Worm (Caenorhabditis elegans) whole organism, mixed stage, embryonic: ENCODE data around the gene scrm-8.
"Not testable (repeated sequence)": the region's sequence is repeated elsewhere in the genome, so short reads cannot be mapped to it uniquely, and the experiment has no call there.

Experiments
- M03D4.4 ChIP-seq: sonication (generic microtip); optimal IDR thresholded peaks from 2 replicates; lab custom pipeline; 2017; ENCODE audit warnings: mild to moderate bottlenecking, missing genetic modification characterization, missing compliant biosample characterization
- bed-3 ChIP-seq: fragments of 200-800 bp; sonication (Bioruptor generic); optimal IDR thresholded peaks from 3 replicates; lab custom pipeline; 2018; ENCODE audit warnings: mild to moderate bottlenecking, missing genetic modification characterization, moderate library complexity, missing compliant biosample characterization
- blmp-1 ChIP-seq: fragments of 150-350 bp; optimal IDR thresholded peaks from 2 replicates; lab custom pipeline; 2014; ENCODE audit warnings: missing biosample characterization, missing genetic modification characterization
- ceh-39 ChIP-seq: fragments of 150-350 bp; optimal IDR thresholded peaks from 2 replicates; lab custom pipeline; 2014; ENCODE audit warnings: missing biosample characterization, missing genetic modification characterization
- ceh-43 ChIP-seq: fragments of 200-800 bp; sonication (Bioruptor generic); optimal IDR thresholded peaks from 2 replicates; lab custom pipeline; 2018; ENCODE audit warnings: mild to moderate bottlenecking, missing genetic modification characterization, moderate library complexity, missing compliant biosample characterization
- ceh-83 ChIP-seq: fragments of 200-800 bp; sonication (Bioruptor generic); optimal IDR thresholded peaks from 2 replicates; lab custom pipeline; 2018; ENCODE audit warnings: mild to moderate bottlenecking, missing genetic modification characterization, missing compliant biosample characterization
- ces-1 ChIP-seq: fragments of 150-350 bp; optimal IDR thresholded peaks from 2 replicates; lab custom pipeline; 2014; ENCODE audit warnings: missing biosample characterization, missing genetic modification reagents, missing genetic modification characterization
- cnd-1 ChIP-seq: fragments of 200-800 bp; sonication (Bioruptor generic); optimal IDR thresholded peaks from 2 replicates; lab custom pipeline; 2018; ENCODE audit warnings: mild to moderate bottlenecking, missing genetic modification characterization, missing compliant biosample characterization
- drap-1 ChIP-seq: fragments of 200-800 bp; sonication (Bioruptor generic); optimal IDR thresholded peaks from 3 replicates; lab custom pipeline; 2018; ENCODE audit warnings: mild to moderate bottlenecking, missing genetic modification characterization, missing compliant biosample characterization
- elt-1 ChIP-seq: sonication (generic microtip); optimal IDR thresholded peaks from 2 replicates; lab custom pipeline; 2017; ENCODE audit warnings: missing genetic modification characterization, mild to moderate bottlenecking, missing compliant biosample characterization, antibody characterized with exemption, moderate library complexity, borderline replicate concordance; ENCODE audit not compliant: insufficient read depth
- flh-1 ChIP-seq: fragments of 200-800 bp; sonication (Bioruptor generic); optimal IDR thresholded peaks from 2 replicates; lab custom pipeline; 2018; ENCODE audit warnings: mild to moderate bottlenecking, missing genetic modification characterization, moderate library complexity, missing compliant biosample characterization
- ham-2 ChIP-seq: fragments of 200-800 bp; sonication (Bioruptor generic); optimal IDR thresholded peaks from 2 replicates; lab custom pipeline; 2018; ENCODE audit warnings: mild to moderate bottlenecking, missing genetic modification characterization, missing compliant biosample characterization
- hlh-1 ChIP-seq: fragments of 150-350 bp; optimal IDR thresholded peaks from 2 replicates; lab custom pipeline; 2014; ENCODE audit warnings: missing biosample characterization, missing genetic modification reagents, missing genetic modification characterization
- lin-13 ChIP-seq: fragments of 150-350 bp; optimal IDR thresholded peaks from 2 replicates; lab custom pipeline; 2014; ENCODE audit warnings: missing biosample characterization, missing genetic modification characterization
- lsy-2 ChIP-seq: fragments of 150-350 bp; optimal IDR thresholded peaks from 2 replicates; lab custom pipeline; 2014; ENCODE audit warnings: missing biosample characterization, missing genetic modification characterization
- mab-5 ChIP-seq: fragments of 150-350 bp; optimal IDR thresholded peaks from 2 replicates; lab custom pipeline; 2014; ENCODE audit warnings: missing biosample characterization, missing genetic modification characterization
- mep-1 ChIP-seq: fragments of 150-350 bp; optimal IDR thresholded peaks from 2 replicates; lab custom pipeline; 2017; ENCODE audit warnings: missing biosample characterization, missing genetic modification reagents, missing genetic modification characterization, inconsistent platforms
- mls-2 ChIP-seq: sonication (generic microtip); optimal IDR thresholded peaks from 2 replicates; lab custom pipeline; 2016; ENCODE audit warnings: mild to moderate bottlenecking, missing genetic modification characterization, moderate library complexity, missing compliant biosample characterization
- nhr-237 ChIP-seq: fragments of 150-350 bp; optimal IDR thresholded peaks from 2 replicates; lab custom pipeline; 2014; ENCODE audit warnings: missing biosample characterization, missing genetic modification characterization
- nhr-28 ChIP-seq: fragments of 150-350 bp; optimal IDR thresholded peaks from 2 replicates; lab custom pipeline; 2014; ENCODE audit warnings: missing biosample characterization, missing genetic modification characterization
- nhr-76 ChIP-seq: sonication (generic microtip); optimal IDR thresholded peaks from 2 replicates; lab custom pipeline; 2017; ENCODE audit warnings: missing biosample characterization, missing genetic modification characterization
- pha-4 ChIP-seq: fragments of 150-350 bp; optimal IDR thresholded peaks from 2 replicates; lab custom pipeline; 2018; ENCODE audit warnings: missing biosample characterization, missing genetic modification reagents, missing genetic modification characterization
- sem-2 ChIP-seq: fragments of 200-800 bp; sonication (Bioruptor generic); optimal IDR thresholded peaks from 2 replicates; lab custom pipeline; 2018; ENCODE audit warnings: mild to moderate bottlenecking, missing genetic modification characterization, missing compliant biosample characterization
- sptf-1 ChIP-seq: sonication (generic microtip); optimal IDR thresholded peaks from 2 replicates; lab custom pipeline; 2017; ENCODE audit warnings: mild to moderate bottlenecking, missing genetic modification characterization, moderate library complexity, missing compliant biosample characterization
- tbx-8 ChIP-seq: fragments of 200-800 bp; sonication (Bioruptor generic); optimal IDR thresholded peaks from 2 replicates; lab custom pipeline; 2018; ENCODE audit warnings: mild to moderate bottlenecking, missing genetic modification characterization, moderate library complexity, missing compliant biosample characterization
- unc-120 ChIP-seq: sonication (generic microtip); optimal IDR thresholded peaks from 2 replicates; lab custom pipeline; 2017; ENCODE audit warnings: missing genetic modification characterization, missing compliant biosample characterization; ENCODE audit not compliant: poor library complexity, severe bottlenecking
- unc-39 ChIP-seq: fragments of 150-350 bp; optimal IDR thresholded peaks from 2 replicates; lab custom pipeline; 2014; ENCODE audit warnings: missing biosample characterization, missing genetic modification characterization
- unc-62 ChIP-seq: fragments of 150-350 bp; optimal IDR thresholded peaks from 2 replicates; lab custom pipeline; 2014; ENCODE audit warnings: missing biosample characterization, missing genetic modification reagents, missing genetic modification characterization
- zip-8 ChIP-seq: fragments of 150-350 bp; optimal IDR thresholded peaks from 2 replicates; lab custom pipeline; 2014; ENCODE audit warnings: missing biosample characterization, missing genetic modification characterization

scrm-8 gene

DNA sequence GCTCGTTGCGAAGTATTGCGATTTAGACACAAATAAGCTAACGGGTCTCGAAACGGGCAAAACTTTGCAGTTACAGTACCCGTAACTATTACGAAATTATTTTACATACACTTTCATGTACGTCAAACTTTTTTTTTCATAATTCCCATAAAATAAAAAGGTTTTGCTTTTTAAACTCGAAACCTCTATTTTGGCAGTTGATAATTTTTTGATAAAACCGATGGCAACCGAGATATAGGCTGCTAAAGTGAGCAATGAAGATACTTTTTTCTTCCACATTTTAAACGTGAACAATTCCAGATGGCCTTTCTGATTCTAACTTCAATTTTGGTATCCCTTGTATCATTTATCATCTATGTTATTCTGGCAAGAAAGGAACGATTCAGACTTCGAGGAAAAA, 32.7 kb downstream of the scrm-8 start, which contains the start of gene cyp-25A6:
TSS of gene cyp-25A6 (plus strand) at position 301 of the 400 bp plus-strand sequence.
- TF ChIP-seq mls-2 (tag; lab: Kevin White, UChicago); pha-4 (tag; lab: Kevin White, UChicago); bed-3 (GFP tag; lab: Kevin White, UChicago): not testable (repeated sequence)

DNA sequence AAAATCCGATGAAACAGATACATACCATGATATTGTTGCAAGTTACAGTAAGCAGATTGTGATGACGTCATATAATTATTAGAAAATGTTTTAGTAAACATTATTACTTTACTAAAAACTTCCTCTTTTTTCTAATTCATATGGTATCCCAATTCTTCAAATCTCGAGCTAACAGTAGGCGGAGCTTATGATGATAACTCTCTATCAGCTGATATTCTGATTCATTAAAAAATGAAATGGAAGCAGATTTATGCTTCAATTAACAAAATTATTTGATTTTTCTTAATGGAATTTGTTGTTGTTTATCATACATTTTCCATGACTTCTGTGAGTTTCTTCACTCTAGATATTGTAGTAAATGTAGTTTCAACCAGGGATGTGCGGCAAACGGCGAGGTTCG, 39.8 kb downstream of the scrm-8 start, which contains the start of gene pax-2:
TSS of gene pax-2 (minus strand) at position 101 of the 400 bp plus-strand sequence.
- TF ChIP-seq mls-2 (tag; lab: Kevin White, UChicago), result no peak
- no peak for TF ChIP-seq lsy-2 (tag; lab: Kevin White, UChicago)
- no peak for TF ChIP-seq ces-1 (GFP tag; lab: Kevin White, UChicago)
- TF ChIP-seq mep-1 (tag; lab: Kevin White, UChicago), result no peak
- no peak for TF ChIP-seq ham-2
- TF ChIP-seq zip-8 (tag; lab: Kevin White, UChicago), result peak; percentile 75
- no peak for TF ChIP-seq lin-13 (tag; lab: Kevin White, UChicago)
- no peak for TF ChIP-seq M03D4.4 (tag; lab: Kevin White, UChicago)

DNA sequence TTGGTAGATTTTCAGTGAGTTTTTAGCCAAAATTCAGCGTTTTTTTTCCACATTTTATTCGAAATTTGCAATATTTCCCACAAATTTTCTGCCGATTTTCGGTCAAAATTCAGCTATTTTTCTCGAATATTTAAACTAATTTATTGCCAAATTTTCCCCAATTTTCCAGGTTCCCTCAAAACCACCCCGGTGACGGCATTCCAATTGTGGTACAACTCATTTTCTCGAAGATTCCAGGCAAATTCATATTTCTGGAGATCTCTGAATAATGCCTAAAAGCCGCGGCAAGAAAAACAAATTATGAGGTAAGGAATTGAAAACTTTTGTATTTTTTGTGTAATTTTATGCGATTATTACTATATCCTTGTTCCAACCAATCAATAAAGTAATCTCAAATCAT, 42.6 kb downstream of the scrm-8 start, which contains the start of gene osgn-1:
TSS of gene osgn-1 (plus strand) at position 301 of the 400 bp plus-strand sequence.
- no peak for TF ChIP-seq M03D4.4 (tag; lab: Kevin White, UChicago)
- no peak for TF ChIP-seq tbx-8 (GFP tag; lab: Kevin White, UChicago)
- no peak for TF ChIP-seq drap-1 (GFP tag; lab: Kevin White, UChicago)
- TF ChIP-seq nhr-237 (tag; lab: Kevin White, UChicago), result no peak
- TF ChIP-seq sptf-1 (tag; lab: Kevin White, UChicago), result no peak
- no peak for TF ChIP-seq cnd-1 (tag; lab: Kevin White, UChicago)
- TF ChIP-seq ceh-83 (GFP tag; lab: Kevin White, UChicago), result no peak

DNA sequence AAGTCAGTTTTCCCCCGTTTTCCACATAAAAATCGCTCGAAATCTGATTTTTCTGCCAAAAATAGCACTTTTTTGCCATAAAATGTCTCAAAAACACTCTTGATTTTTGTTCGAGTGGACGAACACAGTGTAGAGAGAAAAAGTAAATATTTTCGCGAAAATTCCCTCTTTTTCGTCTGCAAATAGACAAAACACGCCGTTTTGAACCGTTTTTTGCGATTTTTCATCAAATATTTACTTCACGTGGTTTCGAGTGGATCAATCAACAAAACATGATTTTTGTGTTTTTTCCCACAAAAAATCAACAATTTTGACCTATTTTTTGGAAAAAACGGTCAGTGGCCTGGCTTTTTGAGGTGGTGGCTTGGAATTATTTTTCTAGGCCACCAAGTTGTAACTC, 44.6 kb downstream of the scrm-8 start:
- TF ChIP-seq elt-1 (tag; lab: Kevin White, UChicago) (no peak), ceh-39 (no peak), hlh-1 (no peak), unc-39 (no peak), blmp-1 (tag; lab: Kevin White, UChicago) (no peak), unc-62 (GFP tag; lab: Kevin White, UChicago) (no peak), tbx-8 (GFP tag; lab: Kevin White, UChicago) (no peak), mep-1 (tag; lab: Kevin White, UChicago) (no peak)

DNA sequence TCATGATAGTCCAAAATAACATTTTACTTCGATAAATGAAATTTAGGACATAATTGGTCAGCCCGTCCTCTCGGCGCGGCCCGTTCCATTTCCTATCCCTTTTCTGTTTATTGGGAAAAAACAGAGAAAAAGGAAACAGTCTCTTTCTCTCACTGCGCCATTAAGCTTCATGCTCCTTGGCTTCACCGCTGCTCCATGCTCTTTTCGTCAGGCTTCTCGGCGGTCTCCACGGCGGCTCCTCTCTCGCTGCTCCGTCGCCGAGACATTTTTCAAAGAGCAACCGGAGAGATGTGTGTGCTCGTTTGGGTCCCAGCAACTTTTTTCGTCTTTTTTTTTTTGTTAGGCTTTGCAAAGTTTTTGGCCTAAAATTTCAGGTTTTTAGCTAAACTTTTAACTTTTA, 46.4 kb downstream of the scrm-8 start:
- no peak for TF ChIP-seq blmp-1 (tag; lab: Kevin White, UChicago)
- no peak for TF ChIP-seq mab-5
- TF ChIP-seq nhr-76, result no peak
- no peak for TF ChIP-seq lsy-2 (tag; lab: Kevin White, UChicago)
- no peak for TF ChIP-seq bed-3 (GFP tag; lab: Kevin White, UChicago)
- TF ChIP-seq unc-120 (tag; lab: Kevin White, UChicago), result no peak

DNA sequence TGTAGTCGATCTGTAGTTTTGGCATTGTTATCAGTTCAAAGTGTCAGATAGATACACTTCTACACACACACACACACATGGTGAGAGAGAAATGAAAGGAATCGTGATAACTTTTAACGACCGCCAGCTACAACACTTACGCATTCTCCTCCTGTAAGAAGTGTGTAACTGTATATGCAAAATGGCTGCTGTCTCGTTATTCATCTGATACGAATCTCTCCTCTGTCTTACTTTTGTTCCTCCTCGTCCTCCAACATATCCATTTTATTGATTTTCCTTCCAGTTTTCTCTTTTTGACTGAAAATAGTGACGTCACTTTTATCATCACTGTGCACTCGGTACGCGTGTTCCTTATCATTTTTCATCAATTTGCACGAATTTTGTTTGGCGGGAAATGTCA, 48.2 kb downstream of the scrm-8 start:
- TF ChIP-seq nhr-28 (tag; lab: Kevin White, UChicago) (peak; percentile 32), ceh-43 (no peak)

DNA sequence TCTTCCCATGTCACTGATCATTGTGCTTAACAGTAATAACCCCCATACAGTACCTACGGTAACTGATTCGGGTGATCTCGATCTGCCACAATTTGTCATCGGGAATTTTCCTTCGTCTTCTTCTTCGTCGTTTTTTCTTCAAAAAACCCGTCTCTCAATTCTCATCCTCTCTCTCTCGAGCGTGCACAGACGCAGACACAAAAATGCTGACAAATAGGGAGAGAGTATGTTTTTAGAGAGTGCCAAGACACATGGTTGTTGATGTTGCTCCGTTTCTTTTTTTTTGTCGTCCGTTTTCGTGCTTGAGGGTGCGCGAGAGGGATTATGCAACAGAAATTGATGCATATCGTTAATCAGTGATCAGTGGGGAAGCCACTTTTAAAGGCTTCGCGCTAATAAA, 50.9 kb downstream of the scrm-8 start:
- TF ChIP-seq bed-3 (GFP tag; lab: Kevin White, UChicago) (no peak), unc-62 (GFP tag; lab: Kevin White, UChicago) (peak; percentile 70), ces-1 (GFP tag; lab: Kevin White, UChicago) (no peak), lin-13 (tag; lab: Kevin White, UChicago) (no peak), zip-8 (tag; lab: Kevin White, UChicago) (no peak), flh-1 (no peak), pha-4 (tag; lab: Kevin White, UChicago) (peak; percentile 21), nhr-237 (tag; lab: Kevin White, UChicago) (peak; percentile 68), sem-2 (no peak)
- TF ChIP-seq, all 35 proteins: peak for 3
